Worm (Caenorhabditis elegans) whole organism, L3 larva: Measurements from ENCODE around the gene Y54F10BM.3.

ENCODE experiments used
- ceh-16 ChIP-seq: sonication (generic microtip); optimal IDR thresholded peaks from 2 replicates; lab custom pipeline; 2017; ENCODE audit warnings: missing biosample characterization, missing genetic modification characterization
- elt-3 ChIP-seq, 3 experiments: fragments of 150-350 bp in 1 of 3; sonication (generic microtip) in 2 of 3; optimal IDR thresholded peaks; 2 replicates in 2 of 3; 4 replicates in 1 of 3; lab custom pipeline; 2014 to 2017; ENCODE audit warnings: missing biosample characterization in 3 of 3, missing genetic modification characterization in 3 of 3
- nhr-11 ChIP-seq: fragments of 150-350 bp; optimal IDR thresholded peaks from 2 replicates; lab custom pipeline; 2014; ENCODE audit warnings: missing biosample characterization, missing genetic modification characterization
- nhr-12 ChIP-seq: fragments of 150-350 bp; optimal IDR thresholded peaks from 2 replicates; lab custom pipeline; 2014; ENCODE audit warnings: missing biosample characterization, missing genetic modification characterization
- nhr-237 ChIP-seq: fragments of 150-350 bp; optimal IDR thresholded peaks from 2 replicates; lab custom pipeline; 2014; ENCODE audit warnings: missing biosample characterization, missing genetic modification characterization
- nhr-76 ChIP-seq: fragments of 150-350 bp; sonication (generic microtip); optimal IDR thresholded peaks from 5 replicates; lab custom pipeline; 2014; ENCODE audit warnings: missing biosample characterization, missing genetic modification characterization
- tbx-2 ChIP-seq: sonication (generic microtip); optimal IDR thresholded peaks from 2 replicates; lab custom pipeline; 2016; ENCODE audit warnings: mild to moderate bottlenecking, missing genetic modification characterization, missing compliant biosample characterization
- unc-62 ChIP-seq: fragments of 150-350 bp; sonication (generic microtip); optimal IDR thresholded peaks from 4 replicates; lab custom pipeline; 2014; ENCODE audit warnings: missing biosample characterization, missing genetic modification reagents, missing genetic modification characterization

ce11 chrIII:2313985-2314494 is 32.2 kb downstream of the Y54F10BM.3 start, which contains the start of the genes fbxa-66 and iffb-1:
- no peak for TF ChIP-seq nhr-237 (tag; lab: Kevin White, UChicago)
- TF ChIP-seq nhr-11 (tag; lab: Kevin White, UChicago) = no peak
- no peak for TF ChIP-seq unc-62 (GFP tag; lab: Kevin White, UChicago)
- no peak for TF ChIP-seq ceh-16 (tag; lab: Kevin White, UChicago)
- no peak for TF ChIP-seq tbx-2 (tag; lab: Kevin White, UChicago)
- TF ChIP-seq nhr-12 (tag; lab: Kevin White, UChicago) = no peak
- no peak for TF ChIP-seq nhr-76 (tag; lab: Kevin White, UChicago)
- no peak for TF ChIP-seq elt-3 (tag; optimal IDR thresholded peaks at IDR 0.05; lab: Kevin White, UChicago)
